Fruit fly (Drosophila melanogaster) whole organism, pupa: ENCODE results near the gene Ada.

Source experiments
- CG15710 ChIP-seq: fragments of 200-800 bp; sonication (Bioruptor generic); optimal IDR thresholded peaks from 2 replicates; lab custom pipeline; 2018; ENCODE audit warnings: missing biosample characterization, mild to moderate bottlenecking, missing genetic modification characterization, moderate library complexity
- CG32121 ChIP-seq: fragments of 200-800 bp; sonication (Bioruptor generic); IDR thresholded peaks from 2 replicates; pipeline ENCODE4 v1.3.6; 2022; ENCODE audit warnings: missing biosample characterization, missing genetic modification characterization
- CG34367 ChIP-seq: fragments of 200-800 bp; sonication (Bioruptor generic); optimal IDR thresholded peaks from 2 replicates; lab custom pipeline; 2018; ENCODE audit warnings: missing biosample characterization, mild to moderate bottlenecking, missing genetic modification characterization
- CG4496 ChIP-seq: fragments of 200-800 bp; sonication (Bioruptor generic); IDR thresholded peaks from 3 replicates; pipeline ENCODE4 v1.3.6; 2022; ENCODE audit warnings: missing biosample characterization, missing genetic modification characterization
- CG8159 ChIP-seq: fragments of 200-800 bp; sonication (Bioruptor generic); optimal IDR thresholded peaks from 3 replicates; lab custom pipeline; 2018; ENCODE audit warnings: missing biosample characterization, mild to moderate bottlenecking, missing genetic modification characterization, moderate library complexity
- CG9948 ChIP-seq: fragments of 200-800 bp; sonication (Bioruptor generic); optimal IDR thresholded peaks from 2 replicates; lab custom pipeline; 2018; ENCODE audit warnings: missing biosample characterization, mild to moderate bottlenecking, missing genetic modification characterization, moderate library complexity
- Pif1A ChIP-seq: fragments of 200-800 bp; sonication (Bioruptor generic); optimal IDR thresholded peaks from 3 replicates; lab custom pipeline; 2016; ENCODE audit warnings: missing biosample characterization, missing genetic modification characterization

dm6 chr3R:9050519-9051119 is 14.4 kb upstream of the Ada start, which contains the start of gene Nmdmc:
- no peak for TF ChIP-seq CG32121 (GFP tag; lab: Robert Waterston, UW)
- no peak for TF ChIP-seq CG4496 (GFP tag; lab: Robert Waterston, UW)
- TF ChIP-seq CG9948: no peak
- TF ChIP-seq CG34367: no peak
- TF ChIP-seq Pif1A (GFP tag; lab: Kevin White, UChicago): no peak
- TF ChIP-seq CG15710 (tag; lab: Kevin White, UChicago): no peak
- TF ChIP-seq CG8159: no peak
